Worm (Caenorhabditis elegans): ENCODE results near the gene str-260.

Gene str-260

DNA sequence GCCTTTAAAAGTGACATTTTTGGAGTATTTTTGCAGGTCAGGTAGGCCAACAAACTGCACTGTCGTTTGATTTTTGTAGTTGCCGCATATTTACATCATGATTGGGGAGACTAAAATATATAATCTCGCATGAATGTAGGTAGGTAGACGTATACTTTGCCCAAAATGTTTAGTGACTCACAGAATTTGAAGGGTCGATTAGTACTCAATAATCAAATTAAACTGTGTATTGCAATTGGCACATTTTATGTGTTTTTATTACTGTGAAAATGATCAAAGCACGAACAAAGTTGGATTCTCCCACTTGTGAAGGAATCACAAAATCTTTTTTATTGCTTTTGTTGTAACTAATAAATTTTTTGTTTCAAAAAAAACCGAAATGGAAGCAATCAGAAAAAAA lies 30.1 kb upstream of the str-260 start, which contains the start of gene C07G3.15:
Gene C07G3.15, minus strand, starts transcription at position 101 of the 400 bp plus-strand sequence.
- TF ChIP-seq aptf-3 (GFP tag; IDR thresholded peaks at IDR 0.05) (no peak), lin-40 (tag; optimal IDR thresholded peaks at IDR 0.05) (no peak), zim-3 (tag; optimal IDR thresholded peaks at IDR 0.05) (no peak), B0019.2 (GFP tag; conservative IDR thresholded peaks at IDR 0.05) (no peak), madf-8 (GFP tag; conservative IDR thresholded peaks at IDR 0.05) (no peak), egl-18 (GFP tag; IDR thresholded peaks at IDR 0.05) (no peak), F57C9.4 (tag; optimal IDR thresholded peaks at IDR 0.05) (no peak), F10E7.11 (tag; optimal IDR thresholded peaks at IDR 0.05) (no peak), hlh-12 (tag; optimal IDR thresholded peaks at IDR 0.05) (no peak), bed-2 (GFP tag; IDR thresholded peaks at IDR 0.05) (no peak), somi-1 (GFP tag; optimal IDR thresholded peaks at IDR 0.05) (no peak), Y53G8AR.9 (GFP tag; conservative IDR thresholded peaks at IDR 0.05) (no peak), cebp-1 (GFP tag; IDR thresholded peaks at IDR 0.05) (no peak), cebp-1 (tag; optimal IDR thresholded peaks at IDR 0.05) (no peak), akir-1 (GFP tag; optimal IDR thresholded peaks at IDR 0.05) (no peak), bed-1 (GFP tag; IDR thresholded peaks at IDR 0.05) (no peak), rpc-1 (optimal IDR thresholded peaks at IDR 0.05) (no peak), rpc-1 (tag; optimal IDR thresholded peaks at IDR 0.05) (no peak), C06A6.2 (GFP tag; conservative IDR thresholded peaks at IDR 0.05) (no peak), Y56A3A.18 (GFP tag; IDR thresholded peaks at IDR 0.05) (no peak), egrh-3 (GFP tag; IDR thresholded peaks at IDR 0.05) (no peak), aptf-2 (GFP tag; conservative IDR thresholded peaks at IDR 0.05) (no peak)

- TF ChIP-seq zim-3 (tag; optimal IDR thresholded peaks at IDR 0.05): no peak
- TF ChIP-seq tlf-1 (GFP tag; optimal IDR thresholded peaks at IDR 0.05): no peak
- no peak for TF ChIP-seq T07F8.4 (tag; optimal IDR thresholded peaks at IDR 0.05)
- no peak for TF ChIP-seq F57A8.1 (GFP tag; optimal IDR thresholded peaks at IDR 0.05)
- TF ChIP-seq lir-1 (GFP tag; conservative IDR thresholded peaks at IDR 0.05): no peak
- TF ChIP-seq ztf-18 (tag; optimal IDR thresholded peaks at IDR 0.05): no peak
- TF ChIP-seq tbx-9 (tag; optimal IDR thresholded peaks at IDR 0.05; ENCODE audit: borderline replicate concordance): no peak
- no peak for TF ChIP-seq fkh-3 (tag; optimal IDR thresholded peaks at IDR 0.05)
- no peak for TF ChIP-seq him-1 (tag; optimal IDR thresholded peaks at IDR 0.05)
- no peak for TF ChIP-seq egl-18 (GFP tag; IDR thresholded peaks at IDR 0.05)
- no peak for TF ChIP-seq repo-1 (tag; optimal IDR thresholded peaks at IDR 0.05)
- no peak for TF ChIP-seq hsf-1 (GFP tag; IDR thresholded peaks at IDR 0.05)
- TF ChIP-seq Y53G8AR.9 (GFP tag; conservative IDR thresholded peaks at IDR 0.05): no peak
- no peak for TF ChIP-seq lsl-1 (GFP tag; optimal IDR thresholded peaks at IDR 0.05)
Measured at ce11 chrV:3502038-3502437, 24.9 kb upstream of the str-260 start, which contains the start of the genes C07G3.8 and C07G3.10. C07G3.8 (minus strand) TSS chrV:3502138. C07G3.10 (plus strand) TSS chrV:3502307.

- no peak for TF ChIP-seq mel-28 (tag; optimal IDR thresholded peaks at IDR 0.05; ENCODE audit: borderline replicate concordance)
- no peak for TF ChIP-seq mes-4 (tag; optimal IDR thresholded peaks at IDR 0.05)
- peak; percentile 26 for TF ChIP-seq atf-7 (tag; optimal IDR thresholded peaks at IDR 0.05)
- TF ChIP-seq unc-62 (GFP tag; optimal IDR thresholded peaks at IDR 0.05): peak; percentile 62
- TF ChIP-seq zfh-2 (GFP tag; conservative IDR thresholded peaks at IDR 0.05): no peak
- no peak for TF ChIP-seq nfya-1 (tag; optimal IDR thresholded peaks at IDR 0.05; ENCODE audit: borderline replicate concordance, insufficient read depth)
- TF ChIP-seq cebp-1 (GFP tag; IDR thresholded peaks at IDR 0.05): no peak
- TF ChIP-seq cebp-1 (tag; optimal IDR thresholded peaks at IDR 0.05): no peak
- no peak for TF ChIP-seq fkh-3 (tag; optimal IDR thresholded peaks at IDR 0.05)
- no peak for TF ChIP-seq ztf-25 (GFP tag; IDR thresholded peaks at IDR 0.05)
- no peak for TF ChIP-seq Y56A3A.18 (GFP tag; IDR thresholded peaks at IDR 0.05)
- no peak for TF ChIP-seq C06A6.2 (GFP tag; conservative IDR thresholded peaks at IDR 0.05)
- TF ChIP-seq F57C9.4 (tag; optimal IDR thresholded peaks at IDR 0.05): no peak
- TF ChIP-seq pha-4 (tag; optimal IDR thresholded peaks at IDR 0.05): peak; percentile 48
- TF ChIP-seq ztf-18 (tag; optimal IDR thresholded peaks at IDR 0.05): no peak
- peak; percentile 21 for TF ChIP-seq tbp1 (GFP tag; optimal IDR thresholded peaks at IDR 0.05)
- TF ChIP-seq nhr-80 (tag; optimal IDR thresholded peaks at IDR 0.05): peak; percentile 79
Measured at ce11 chrV:3505745-3506144, 21.2 kb upstream of the str-260 start.
